Worm (Caenorhabditis elegans) whole organism, dauer: ENCODE data around the gene C45B11.6.

Experiments used
- unc-62 ChIP-seq: sonication (generic microtip); optimal IDR thresholded peaks from 2 replicates; lab custom pipeline; 2017; ENCODE audit warnings: missing biosample characterization, missing genetic modification reagents, missing genetic modification characterization

C45B11.6 gene

DNA sequence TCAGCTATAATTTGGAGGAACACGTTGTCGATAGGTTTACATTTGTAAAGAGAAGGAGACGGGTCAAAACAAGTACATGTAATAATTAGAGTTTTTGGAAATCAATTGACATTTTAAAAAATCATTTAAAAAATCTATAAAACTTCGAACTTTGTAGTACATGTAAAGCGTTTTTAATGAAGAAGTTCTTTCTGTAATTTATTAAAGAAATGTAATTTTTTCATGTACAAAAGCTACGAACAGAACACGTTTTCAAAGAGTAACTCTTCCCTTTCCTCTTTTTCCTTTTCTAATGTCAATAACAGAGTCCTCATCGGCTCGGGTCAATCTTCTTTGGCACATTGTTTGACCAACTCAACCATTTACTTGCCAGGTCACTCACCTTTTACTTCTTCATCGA is at the start of gene C45B11.6:
C45B11.6 (plus strand) TSS at position 301 of the 400 bp plus-strand sequence.
- no peak for TF ChIP-seq unc-62

DNA sequence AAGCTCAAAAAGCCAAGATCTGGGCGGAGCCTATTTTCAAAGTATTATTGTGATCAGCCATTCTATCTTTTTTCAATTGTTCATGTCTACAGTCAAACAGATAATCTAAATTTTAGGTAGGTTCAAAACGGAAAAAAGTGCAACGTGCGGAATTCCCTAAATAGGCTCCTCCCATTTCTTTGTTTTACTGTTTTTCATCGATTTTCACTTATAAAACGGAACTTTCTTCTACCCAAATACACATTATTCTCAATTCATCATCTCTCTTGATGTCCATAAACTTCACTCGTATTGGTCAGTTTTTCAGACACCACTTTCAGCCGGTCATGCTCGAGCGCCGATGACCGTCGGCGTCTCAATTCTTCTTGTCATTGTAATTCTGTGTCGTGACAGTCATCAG is 45.1 kb upstream of the C45B11.6 start, which contains the start of gene F53B7.7:
F53B7.7 (plus strand) TSS at position 301 of the 400 bp plus-strand sequence.
- TF ChIP-seq unc-62, result no peak

DNA sequence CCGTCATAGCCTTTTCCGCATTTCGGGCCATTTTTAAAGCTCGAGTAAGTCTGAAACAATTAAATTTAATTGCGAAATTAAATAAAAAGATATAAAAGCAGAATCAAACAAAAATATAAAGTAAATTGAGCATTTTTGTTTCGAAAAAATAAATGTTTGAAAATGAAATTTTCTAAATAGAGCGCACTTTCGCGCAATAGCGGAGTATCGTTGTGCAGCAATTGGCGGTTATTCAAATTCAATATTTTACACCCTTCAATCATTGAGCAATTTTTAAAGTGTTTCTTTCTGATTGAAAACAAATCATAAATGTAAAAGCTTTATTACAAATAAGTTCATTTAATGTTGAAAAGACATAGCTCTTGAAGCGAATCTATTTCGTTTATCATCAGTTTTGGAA is 43.2 kb upstream of the C45B11.6 start, which contains the start of gene isy-1:
isy-1 (minus strand) TSS at position 50 of the 400 bp plus-strand sequence.
- TF ChIP-seq unc-62, result no peak

DNA sequence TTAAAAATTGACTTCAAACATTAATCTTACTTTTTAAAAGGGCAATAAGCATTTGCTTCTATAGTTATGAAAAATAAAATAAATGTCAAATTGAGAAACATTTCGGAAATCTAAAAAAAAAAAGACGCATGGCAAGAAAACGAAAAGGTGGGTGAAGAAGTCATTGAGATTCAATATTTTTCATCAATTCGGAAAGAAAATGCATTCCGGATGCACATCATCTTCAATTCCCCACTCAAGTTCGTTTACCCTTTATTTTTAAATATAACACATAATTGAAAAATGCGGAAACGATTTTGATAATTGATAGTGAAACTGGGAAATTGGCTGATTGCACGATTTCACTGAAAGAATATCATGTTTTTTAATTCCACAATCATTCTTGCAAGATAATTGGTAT is 41.4 kb upstream of the C45B11.6 start, which contains the start of gene F53B7.4:
F53B7.4 (minus strand) TSS at position 101 of the 400 bp plus-strand sequence.
- TF ChIP-seq unc-62, result no peak

DNA sequence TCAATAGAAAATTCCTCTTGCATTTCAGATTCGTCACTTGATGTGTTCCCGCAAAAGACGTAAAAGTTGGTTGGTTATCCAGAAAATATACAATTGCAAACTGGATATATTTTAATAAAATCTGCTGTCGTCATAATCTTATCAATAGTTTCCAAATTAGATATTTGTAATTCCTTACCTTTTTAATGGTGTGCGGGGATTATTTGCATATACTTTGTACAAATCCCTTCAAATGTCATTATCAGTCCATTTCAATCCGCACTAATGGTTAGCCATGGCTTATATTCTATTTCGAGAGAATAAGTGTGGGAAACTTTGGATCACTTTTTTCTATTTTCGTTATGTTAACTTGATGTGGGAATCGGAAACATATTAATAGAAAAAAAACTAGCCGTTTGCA is 39.8 kb upstream of the C45B11.6 start:
- no peak for TF ChIP-seq unc-62

DNA sequence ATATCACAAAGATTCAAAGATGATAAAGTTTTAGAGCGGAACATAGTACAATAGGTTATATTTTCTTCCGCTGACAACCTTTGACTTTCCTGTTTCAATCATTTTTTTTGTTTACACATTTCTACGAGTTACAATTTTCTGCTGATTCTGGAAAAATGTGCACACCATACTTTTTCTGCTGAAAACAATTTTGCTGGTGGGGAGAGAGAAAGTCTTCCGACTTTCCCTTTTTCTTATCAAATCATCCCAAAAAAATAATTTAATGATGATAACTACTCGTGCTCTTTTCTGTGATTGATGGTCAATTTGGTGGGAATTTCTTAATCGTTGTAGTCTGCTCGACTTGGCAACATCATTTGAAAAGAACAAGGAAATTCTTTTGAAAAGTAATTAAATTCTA is 36.2 kb upstream of the C45B11.6 start:
- no peak for TF ChIP-seq unc-62

DNA sequence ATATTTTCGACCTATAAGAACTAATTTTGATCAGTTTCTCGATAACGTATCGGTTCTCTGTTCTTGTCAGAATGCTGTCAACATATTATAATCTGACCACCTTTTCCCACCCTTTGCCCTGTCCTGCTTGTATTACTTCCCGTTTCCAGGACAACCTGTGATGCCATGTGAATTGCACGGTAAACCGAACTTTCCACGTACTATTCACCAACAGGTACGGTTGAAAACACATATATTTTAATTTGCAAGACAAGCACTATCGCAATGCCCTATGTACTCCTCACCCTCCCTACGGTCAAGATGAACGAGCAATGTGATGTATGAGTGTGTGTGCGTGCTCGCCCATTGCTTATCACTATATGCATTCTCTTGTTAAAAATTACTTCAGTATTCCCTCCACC is 34.7 kb upstream of the C45B11.6 start:
- no peak for TF ChIP-seq unc-62

DNA sequence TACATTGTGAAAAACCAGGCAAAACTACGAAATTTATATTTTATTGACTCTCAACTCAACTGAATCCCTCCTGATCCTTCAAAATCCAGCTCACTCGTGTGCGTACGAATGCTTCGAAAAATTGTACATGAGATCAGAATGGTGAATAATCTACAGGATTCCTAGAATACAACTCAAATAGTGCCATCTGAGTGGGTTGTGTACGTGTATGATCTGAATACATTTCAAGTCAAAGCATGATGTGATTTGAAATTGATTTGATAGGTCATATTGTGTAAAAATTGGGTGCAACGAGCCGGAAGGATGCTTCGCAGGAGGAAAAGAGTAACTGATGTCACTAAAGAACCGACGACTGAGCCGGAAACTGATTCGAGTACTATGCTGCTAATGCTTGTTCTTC is 33.1 kb upstream of the C45B11.6 start:
- TF ChIP-seq unc-62, result no peak

DNA sequence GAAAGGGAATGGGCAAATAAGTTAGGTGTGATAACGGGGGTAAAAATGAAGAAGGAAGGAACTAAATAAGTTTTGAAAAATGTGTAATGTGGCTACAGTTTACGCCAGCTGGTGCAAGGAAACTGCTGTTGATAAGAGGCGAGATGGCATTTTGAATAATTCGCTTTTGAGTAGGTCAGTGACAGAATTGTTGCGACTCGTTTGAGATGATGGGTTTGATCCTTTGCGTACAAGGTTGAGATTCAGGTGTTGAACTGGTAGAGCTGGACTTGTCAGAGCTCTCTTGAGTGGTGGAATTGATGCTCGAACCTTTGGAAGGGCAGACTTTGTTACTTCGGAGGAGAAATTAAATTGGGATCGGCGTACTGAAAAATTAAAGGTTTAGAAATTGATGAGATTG is 32.1 kb upstream of the C45B11.6 start:
- TF ChIP-seq unc-62, result no peak

DNA sequence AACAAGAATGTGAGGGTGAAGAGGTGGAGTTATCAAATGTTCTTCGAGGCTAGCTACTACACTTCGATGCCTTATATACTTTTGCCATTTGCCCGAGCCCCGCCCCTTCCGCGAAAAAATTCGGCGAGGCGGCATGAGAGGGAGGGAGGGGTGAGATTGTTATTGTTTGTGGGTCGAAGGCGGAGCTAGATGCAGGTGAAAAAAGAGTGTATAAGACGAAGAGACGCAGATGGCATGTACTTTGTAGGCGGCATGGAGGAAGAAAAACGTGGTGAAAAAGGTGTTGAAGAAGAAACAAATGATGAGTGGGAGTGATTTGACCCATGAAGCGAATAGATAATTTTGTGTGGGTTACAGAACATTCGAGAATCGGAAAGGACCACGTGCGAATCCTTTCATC is 31.4 kb upstream of the C45B11.6 start, which contains the start of gene C13G3.1:
C13G3.1 (minus strand) TSS at position 47 of the 400 bp plus-strand sequence.
- no peak for TF ChIP-seq unc-62

DNA sequence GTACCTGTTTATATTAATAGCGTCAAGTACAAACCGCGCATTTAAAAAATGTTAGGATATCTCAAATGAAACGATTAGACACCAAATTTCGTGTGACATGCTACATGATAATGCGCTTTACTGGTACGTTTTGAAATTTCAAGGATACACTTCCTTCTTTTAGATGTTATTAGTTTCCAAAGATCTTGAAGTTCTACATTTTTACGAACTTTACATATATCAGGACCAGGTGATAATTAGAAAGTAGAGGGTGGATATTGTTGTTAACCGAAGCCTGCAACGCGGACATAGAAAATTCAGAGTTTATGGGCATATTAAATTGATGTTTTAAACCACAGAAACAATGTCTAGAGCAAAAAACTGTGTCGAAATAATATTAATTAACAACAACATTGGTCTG is 30.7 kb upstream of the C45B11.6 start:
- no peak for TF ChIP-seq unc-62

DNA sequence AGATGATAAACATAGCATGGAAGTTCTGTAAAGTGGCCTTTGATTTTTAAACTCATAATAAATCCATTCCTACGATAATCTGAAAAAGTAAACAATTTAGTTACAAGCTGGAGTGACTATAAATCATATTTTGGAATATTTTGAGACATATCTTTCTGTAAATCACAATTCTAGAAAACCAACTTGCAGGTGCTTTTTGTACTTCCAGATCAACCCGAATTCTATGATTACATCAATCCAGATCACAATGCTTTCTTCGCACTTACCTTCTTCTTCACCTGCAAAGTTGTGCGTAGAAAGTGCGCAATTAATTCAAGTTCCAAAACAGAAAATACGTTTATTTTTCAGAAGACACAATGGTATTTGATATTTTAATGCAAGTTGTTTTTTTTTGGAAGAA is 29.1 kb upstream of the C45B11.6 start:
- no peak for TF ChIP-seq unc-62

DNA sequence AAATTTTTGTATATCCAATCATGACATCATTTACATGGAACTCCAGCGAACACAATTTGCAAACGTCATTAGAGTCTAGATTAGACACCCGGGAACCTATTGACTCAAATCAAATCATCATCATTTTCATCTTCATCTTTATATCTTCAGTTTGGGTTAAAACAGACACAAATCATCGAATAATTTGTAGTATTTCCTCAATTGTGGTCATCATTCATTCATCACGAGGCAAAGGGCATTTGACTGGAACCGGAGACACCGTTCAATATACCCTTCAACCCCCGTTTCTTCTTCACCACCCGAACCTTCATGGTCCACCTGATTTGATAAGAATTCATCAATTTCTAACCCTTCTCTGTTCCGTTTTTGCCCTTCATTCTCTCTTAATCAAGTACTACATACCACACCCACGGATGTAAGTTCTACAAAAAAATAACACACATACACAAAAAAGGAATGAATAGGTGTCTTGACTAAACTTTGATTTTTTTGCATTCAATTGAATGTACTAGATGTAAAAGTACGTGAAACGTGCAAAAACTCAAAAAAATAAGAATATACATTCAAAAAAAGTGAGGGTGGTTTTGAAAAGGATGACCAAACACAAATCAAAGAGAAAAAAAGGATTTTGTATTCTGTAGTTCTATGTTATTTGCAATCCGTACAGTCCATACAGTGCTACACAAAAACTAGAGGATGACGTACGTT is 26.9 kb upstream of the C45B11.6 start:
- no peak for TF ChIP-seq unc-62

DNA sequence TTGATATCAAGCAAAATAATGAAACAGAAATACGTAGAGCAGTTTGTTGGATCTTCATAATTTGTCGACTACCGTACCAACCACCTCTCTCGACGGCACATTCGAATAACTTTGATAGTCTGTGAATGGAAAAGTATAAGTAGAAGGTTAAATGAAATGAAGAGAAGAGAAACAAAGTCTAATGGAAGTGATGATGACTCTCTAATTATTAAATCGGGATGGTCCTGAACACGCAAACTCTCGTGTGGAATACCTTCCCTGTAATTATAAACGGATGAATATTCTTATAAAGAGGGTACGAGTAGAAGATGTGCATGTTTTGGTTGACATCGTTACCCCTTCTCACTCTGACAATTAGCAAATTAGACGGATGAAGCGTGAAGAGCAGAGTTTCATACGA is 21.1 kb upstream of the C45B11.6 start, which contains the start of the genes C13G3.12 and hot-6:
C13G3.12 (minus strand) TSS at position 101 of the 400 bp plus-strand sequence.
hot-6 (minus strand) TSS at position 121 of the 400 bp plus-strand sequence.
- no peak for TF ChIP-seq unc-62

DNA sequence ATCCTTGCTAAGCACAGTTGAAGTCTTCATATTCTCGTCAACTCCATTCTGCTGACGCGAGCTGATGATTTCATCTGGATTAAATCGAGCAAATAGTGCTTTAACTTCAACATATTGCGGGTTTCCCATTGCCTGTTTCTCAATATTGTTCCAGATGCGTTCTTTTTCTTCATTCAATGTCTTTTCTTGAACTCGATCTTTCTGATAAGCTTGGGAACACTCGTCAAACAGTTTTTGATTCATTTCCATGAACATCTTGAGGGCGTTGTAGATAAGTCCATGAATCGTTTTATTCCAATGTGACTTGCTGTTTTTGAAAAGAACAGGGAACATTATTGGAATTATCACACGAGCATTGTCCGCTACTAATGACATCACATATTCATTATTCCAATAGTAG is 16.1 kb upstream of the C45B11.6 start:
- TF ChIP-seq unc-62, result no peak

DNA sequence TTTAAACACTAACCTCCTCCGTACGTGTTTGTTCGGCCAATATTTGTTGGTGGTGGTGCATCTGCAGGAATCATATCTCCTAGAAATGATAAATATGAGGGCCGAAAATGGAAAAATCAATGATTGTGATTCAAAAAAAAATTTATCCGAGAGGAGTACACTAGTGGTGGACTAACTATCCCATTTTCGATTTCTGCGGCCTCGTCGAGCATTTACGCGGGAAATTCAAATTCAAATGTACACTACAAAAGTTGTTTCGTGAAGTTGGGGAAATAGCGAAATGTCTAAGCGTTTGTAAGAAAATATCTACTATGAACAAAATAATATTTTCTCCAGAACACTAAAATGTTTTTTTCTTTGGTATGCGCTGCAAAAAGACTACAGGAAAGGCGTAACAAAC is 14.6 kb upstream of the C45B11.6 start:
- no peak for TF ChIP-seq unc-62

DNA sequence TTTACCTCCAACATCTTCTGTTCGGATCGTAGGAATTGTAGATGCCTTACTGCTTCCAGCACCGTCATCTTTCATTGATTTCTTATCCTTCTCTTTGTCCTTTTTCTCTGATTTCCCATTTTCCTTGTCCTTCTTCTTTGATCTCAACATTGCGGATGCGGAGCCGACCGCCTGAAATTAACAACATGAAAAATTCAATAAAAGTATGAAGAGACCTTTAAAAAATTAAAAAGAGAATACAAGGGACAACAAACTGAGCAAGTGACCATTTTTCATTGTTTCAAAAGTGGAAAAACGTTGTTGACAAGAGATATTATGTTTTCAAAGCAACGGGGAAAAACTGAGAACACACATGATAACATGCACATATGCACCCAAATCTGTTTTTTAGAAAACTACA is 13.2 kb upstream of the C45B11.6 start:
- no peak for TF ChIP-seq unc-62

DNA sequence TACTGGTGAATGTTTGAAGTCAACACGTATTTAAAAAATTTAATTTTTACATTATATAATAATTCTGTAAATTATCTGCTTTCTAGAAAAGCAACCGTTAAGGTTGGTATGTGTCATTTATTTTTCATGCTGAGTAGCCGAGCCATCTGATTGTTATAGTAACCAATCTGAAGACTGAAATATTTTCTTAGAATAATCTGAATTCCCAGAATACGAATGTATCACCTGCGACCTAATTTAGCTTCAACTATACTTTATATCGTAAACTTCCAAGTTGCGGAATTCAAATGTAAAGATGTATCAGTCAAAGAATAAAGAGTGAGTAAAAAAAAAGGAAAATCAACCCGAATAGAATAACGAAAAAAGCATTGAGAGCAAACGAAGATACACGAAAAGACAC is 10.6 kb upstream of the C45B11.6 start:
- TF ChIP-seq unc-62, result no peak
